Fruit fly (Drosophila melanogaster) whole organism, embryonic: Measurements from ENCODE around the gene Gr98d.

ENCODE experiments used
- ATbp ChIP-seq: fragments of 200-800 bp; sonication (Bioruptor generic); optimal IDR thresholded peaks from 2 replicates; lab custom pipeline; 2017; ENCODE audit warnings: missing biosample characterization, mild to moderate bottlenecking, missing genetic modification characterization, missing genetic modification reagents
- Antp ChIP-seq: fragments of 200-800 bp; sonication (Bioruptor generic); optimal IDR thresholded peaks from 3 replicates; lab custom pipeline; 2016; ENCODE audit warnings: missing biosample characterization, missing genetic modification characterization
- B-H2 ChIP-seq: fragments of 200-800 bp; sonication (Bioruptor generic); optimal IDR thresholded peaks from 2 replicates; lab custom pipeline; 2018; ENCODE audit warnings: missing biosample characterization, mild to moderate bottlenecking, missing genetic modification characterization
- CG10543 ChIP-seq: fragments of 200-800 bp; sonication (Bioruptor generic); optimal IDR thresholded peaks from 3 replicates; lab custom pipeline; 2017; ENCODE audit warnings: missing biosample characterization, mild to moderate bottlenecking, missing genetic modification characterization, moderate library complexity
- CG10979 ChIP-seq: fragments of 200-800 bp; sonication (Bioruptor generic); optimal IDR thresholded peaks from 2 replicates; lab custom pipeline; 2018; ENCODE audit warnings: missing biosample characterization, mild to moderate bottlenecking, missing genetic modification characterization, moderate library complexity
- CG11247 ChIP-seq: fragments of 200-800 bp; sonication (Bioruptor generic); IDR thresholded peaks from 2 replicates; pipeline ENCODE4 v1.3.6; 2022; ENCODE audit warnings: missing biosample characterization, missing genetic modification characterization
- CG12219 ChIP-seq: fragments of 200-800 bp; sonication (Bioruptor generic); optimal IDR thresholded peaks from 3 replicates; lab custom pipeline; 2018; ENCODE audit warnings: missing biosample characterization, mild to moderate bottlenecking, missing genetic modification characterization
- CG12391 ChIP-seq: fragments of 200-800 bp; sonication (Bioruptor generic); optimal IDR thresholded peaks from 3 replicates; lab custom pipeline; 2018; ENCODE audit warnings: missing biosample characterization, mild to moderate bottlenecking, missing genetic modification characterization, moderate library complexity
- CG13287 ChIP-seq: fragments of 200-800 bp; sonication (Bioruptor generic); IDR thresholded peaks from 2 replicates; pipeline ENCODE4 v1.3.6; 2022; ENCODE audit warnings: missing biosample characterization, missing genetic modification characterization; ENCODE audit not compliant: partially characterized antibody
- CG13624 ChIP-seq: fragments of 200-800 bp; sonication (Bioruptor generic); optimal IDR thresholded peaks from 2 replicates; lab custom pipeline; 2016; ENCODE audit warnings: missing biosample characterization, missing genetic modification characterization
- CG2199 ChIP-seq: fragments of 200-800 bp; sonication (Bioruptor generic); IDR thresholded peaks from 3 replicates; pipeline ENCODE4 v1.3.6; 2022; ENCODE audit warnings: missing biosample characterization, missing genetic modification characterization
- CG2202 ChIP-seq: fragments of 200-800 bp; sonication (Bioruptor generic); optimal IDR thresholded peaks from 2 replicates; lab custom pipeline; 2018; ENCODE audit warnings: missing biosample characterization, mild to moderate bottlenecking, missing genetic modification characterization
- CG2678 ChIP-seq: fragments of 200-800 bp; sonication (Bioruptor generic); optimal IDR thresholded peaks from 3 replicates; lab custom pipeline; 2019; ENCODE audit warnings: missing biosample characterization, mild to moderate bottlenecking, missing genetic modification characterization, moderate library complexity
- CG2889 ChIP-seq: fragments of 200-800 bp; sonication (Bioruptor generic); IDR thresholded peaks from 3 replicates; pipeline ENCODE4 v1.3.6; 2022; ENCODE audit warnings: missing biosample characterization, missing genetic modification characterization
- CG5953 ChIP-seq: fragments of 200-800 bp; sonication (Bioruptor generic); IDR thresholded peaks from 2 replicates; pipeline ENCODE4 v1.3.6; 2022; ENCODE audit warnings: missing biosample characterization, missing genetic modification characterization
- CG6654 ChIP-seq: fragments of 200-800 bp; sonication (Bioruptor generic); optimal IDR thresholded peaks from 2 replicates; lab custom pipeline; 2017; ENCODE audit warnings: missing biosample characterization, mild to moderate bottlenecking, missing genetic modification characterization
- CG6791 ChIP-seq: fragments of 200-800 bp; sonication (Bioruptor generic); IDR thresholded peaks from 3 replicates; pipeline ENCODE4 v1.3.6; 2022; ENCODE audit warnings: missing biosample characterization, missing genetic modification characterization; ENCODE audit not compliant: partially characterized antibody
- CG7271 ChIP-seq: fragments of 200-800 bp; sonication (Bioruptor generic); optimal IDR thresholded peaks from 2 replicates; lab custom pipeline; 2018; ENCODE audit warnings: missing biosample characterization, mild to moderate bottlenecking, missing genetic modification characterization, moderate library complexity
- CHES-1-like ChIP-seq: fragments of 200-800 bp; sonication (Bioruptor generic); optimal IDR thresholded peaks from 2 replicates; lab custom pipeline; 2016; ENCODE audit warnings: missing biosample characterization, missing genetic modification characterization
- Chrac-16 ChIP-seq: fragments of 200-800 bp; sonication (Bioruptor generic); optimal IDR thresholded peaks from 3 replicates; lab custom pipeline; 2016; ENCODE audit warnings: missing biosample characterization, missing genetic modification characterization
- D ChIP-seq, 2 experiments: fragments of 200-800 bp in 1 of 2; fragments of >200 bp in 1 of 2; sonication (Bioruptor generic) in 1 of 2; optimal IDR thresholded peaks; 2 replicates in 1 of 2; 3 replicates in 1 of 2; lab custom pipeline; 2017; ENCODE audit warnings: mild to moderate bottlenecking in 1 of 2, missing biosample characterization in 1 of 2, missing genetic modification characterization in 1 of 2, missing genetic modification reagents in 1 of 2
- D19B ChIP-seq: fragments of 200-800 bp; sonication (Bioruptor generic); optimal IDR thresholded peaks from 2 replicates; lab custom pipeline; 2017; ENCODE audit warnings: missing biosample characterization, mild to moderate bottlenecking, missing genetic modification characterization
- Dp ChIP-seq: fragments of 200-800 bp; sonication (Bioruptor generic); optimal IDR thresholded peaks from 2 replicates; lab custom pipeline; 2018; ENCODE audit warnings: missing biosample characterization, mild to moderate bottlenecking, missing genetic modification characterization, moderate library complexity
- ERR ChIP-seq: fragments of 200-800 bp; sonication (Bioruptor generic); optimal IDR thresholded peaks from 2 replicates; lab custom pipeline; 2016; ENCODE audit warnings: missing biosample characterization, missing genetic modification characterization
- Gug ChIP-seq: fragments of 200-800 bp; sonication (Bioruptor generic); IDR thresholded peaks from 4 replicates; pipeline ENCODE4 v1.3.6; 2022; ENCODE audit warnings: missing biosample characterization, missing genetic modification characterization
- HHEX ChIP-seq: fragments of 200-800 bp; sonication (Bioruptor generic); optimal IDR thresholded peaks from 3 replicates; lab custom pipeline; 2017; ENCODE audit warnings: missing biosample characterization, mild to moderate bottlenecking, missing genetic modification characterization, missing genetic modification reagents
- HLH3B ChIP-seq: fragments of 200-800 bp; sonication (Bioruptor generic); IDR thresholded peaks from 2 replicates; pipeline ENCODE4 v1.3.6; 2022; ENCODE audit warnings: missing biosample characterization, missing genetic modification characterization
- Med ChIP-seq: fragments of 200-800 bp; sonication (Bioruptor generic); peaks from one replicate; lab custom pipeline; 2016; ENCODE audit warnings: missing biosample characterization, missing genetic modification characterization, mild to moderate bottlenecking, inconsistent platforms, moderate library complexity
- Meics ChIP-seq: fragments of 200-800 bp; sonication (Bioruptor generic); optimal IDR thresholded peaks from 2 replicates; lab custom pipeline; 2017; ENCODE audit warnings: missing biosample characterization, mild to moderate bottlenecking, missing genetic modification characterization
- Spps ChIP-seq: fragments of 200-800 bp; sonication (Bioruptor generic); optimal IDR thresholded peaks from 2 replicates; lab custom pipeline; 2018; ENCODE audit warnings: missing biosample characterization, mild to moderate bottlenecking, missing genetic modification characterization
- Xbp1 ChIP-seq: fragments of 200-800 bp; sonication (Bioruptor generic); optimal IDR thresholded peaks from 3 replicates; lab custom pipeline; 2016; ENCODE audit warnings: missing biosample characterization, mild to moderate bottlenecking, missing genetic modification characterization
- YL-1 ChIP-seq: fragments of 200-800 bp; sonication (Bioruptor generic); optimal IDR thresholded peaks from 3 replicates; lab custom pipeline; 2017; ENCODE audit warnings: missing biosample characterization, mild to moderate bottlenecking, missing genetic modification characterization
- bab2 ChIP-seq: fragments of 200-800 bp; sonication (Bioruptor generic); optimal IDR thresholded peaks from 2 replicates; lab custom pipeline; 2016; ENCODE audit warnings: missing biosample characterization, missing genetic modification characterization
- dmrt99B ChIP-seq: fragments of 200-800 bp; sonication (Bioruptor generic); optimal IDR thresholded peaks from 2 replicates; lab custom pipeline; 2018; ENCODE audit warnings: missing biosample characterization, mild to moderate bottlenecking, missing genetic modification characterization, moderate library complexity
- gce ChIP-seq: fragments of 200-800 bp; sonication (Bioruptor generic); IDR thresholded peaks from 3 replicates; pipeline ENCODE4 v1.3.6; 2022; ENCODE audit warnings: missing biosample characterization, missing genetic modification characterization
- ken ChIP-seq: fragments of 200-800 bp; sonication (Bioruptor generic); IDR thresholded peaks from 3 replicates; pipeline ENCODE4 v1.3.6; 2022; ENCODE audit warnings: missing biosample characterization, missing genetic modification characterization
- lab ChIP-seq: fragments of 200-800 bp; sonication (Bioruptor generic); optimal IDR thresholded peaks from 3 replicates; lab custom pipeline; 2017; ENCODE audit warnings: missing biosample characterization, missing genetic modification characterization, mild to moderate bottlenecking, moderate library complexity, missing genetic modification reagents
- mirr ChIP-seq: fragments of 200-800 bp; sonication (Bioruptor generic); optimal IDR thresholded peaks from 3 replicates; lab custom pipeline; 2018; ENCODE audit warnings: missing biosample characterization, mild to moderate bottlenecking, missing genetic modification characterization
- nerfin-1 ChIP-seq: fragments of 200-800 bp; sonication (Bioruptor generic); optimal IDR thresholded peaks from 3 replicates; lab custom pipeline; 2019; ENCODE audit warnings: missing biosample characterization, mild to moderate bottlenecking, missing genetic modification characterization, moderate library complexity
- peb ChIP-seq: fragments of 200-800 bp; sonication (Bioruptor generic); IDR thresholded peaks from 2 replicates; pipeline ENCODE4 v1.3.6; 2022; ENCODE audit warnings: missing biosample characterization, missing genetic modification characterization
- pfk ChIP-seq: fragments of 200-800 bp; sonication (Bioruptor generic); optimal IDR thresholded peaks from 2 replicates; lab custom pipeline; 2018; ENCODE audit warnings: missing biosample characterization, mild to moderate bottlenecking, missing genetic modification characterization, moderate library complexity
- salm ChIP-seq: fragments of 200-800 bp; sonication (Bioruptor generic); optimal IDR thresholded peaks from 2 replicates; lab custom pipeline; 2018; ENCODE audit warnings: missing biosample characterization, mild to moderate bottlenecking, missing genetic modification characterization
- sd ChIP-seq: fragments of 200-800 bp; sonication (Bioruptor generic); optimal IDR thresholded peaks from 3 replicates; lab custom pipeline; 2018; ENCODE audit warnings: missing biosample characterization, mild to moderate bottlenecking, missing genetic modification characterization, moderate library complexity
- sima ChIP-seq: fragments of 200-800 bp; sonication (Bioruptor generic); optimal IDR thresholded peaks from 2 replicates; lab custom pipeline; 2016; ENCODE audit warnings: missing biosample characterization, missing genetic modification characterization
- slou ChIP-seq: fragments of 200-800 bp; sonication (Bioruptor generic); optimal IDR thresholded peaks from 3 replicates; lab custom pipeline; 2016; ENCODE audit warnings: missing biosample characterization, missing genetic modification characterization
- twi ChIP-seq: fragments of 200-800 bp; optimal IDR thresholded peaks from 2 replicates; lab custom pipeline; 2019; ENCODE audit warnings: missing biosample characterization, mild to moderate bottlenecking, missing genetic modification characterization, moderate library complexity
- unpg ChIP-seq: fragments of 200-800 bp; sonication (Bioruptor generic); optimal IDR thresholded peaks from 3 replicates; lab custom pipeline; 2018; ENCODE audit warnings: missing biosample characterization, mild to moderate bottlenecking, missing genetic modification characterization, moderate library complexity
- vnd ChIP-seq: fragments of 200-800 bp; sonication (Bioruptor generic); IDR thresholded peaks from 3 replicates; pipeline ENCODE4 v1.3.6; 2022; ENCODE audit warnings: missing biosample characterization, missing genetic modification characterization; ENCODE audit not compliant: partially characterized antibody
- vvl ChIP-seq: fragments of 200-800 bp; sonication (Bioruptor generic); IDR thresholded peaks from 2 replicates; pipeline ENCODE4 v1.3.6; 2022; ENCODE audit warnings: missing biosample characterization, missing genetic modification characterization

Gene Gr98d

DNA sequence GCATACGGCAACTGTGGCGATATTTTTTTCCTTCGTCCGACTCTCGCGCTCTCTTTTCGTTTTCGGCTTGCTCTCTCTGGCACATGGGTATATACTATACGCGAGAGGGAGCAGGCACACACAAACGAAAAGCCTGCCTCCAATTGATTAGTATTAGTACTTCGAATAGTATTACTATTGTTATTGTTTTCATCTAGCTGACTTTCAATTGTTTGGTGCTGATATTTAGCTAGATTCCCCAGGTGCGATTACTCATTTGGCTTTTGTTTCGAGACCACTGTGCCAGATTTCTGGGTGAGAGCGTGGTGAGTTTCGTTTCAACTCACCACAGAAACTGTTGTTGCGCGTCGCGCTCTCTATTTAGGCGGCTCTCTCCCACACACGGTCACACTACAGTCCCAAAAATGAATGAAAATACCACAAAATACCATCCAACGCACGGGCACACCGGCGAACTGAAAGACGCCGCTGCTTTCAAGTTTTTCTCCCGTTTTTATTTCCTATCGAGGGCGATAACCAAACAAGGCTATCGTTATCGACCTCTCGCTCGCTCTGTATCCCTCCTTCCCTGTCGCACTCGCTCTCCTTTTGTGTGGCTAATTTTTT is 35.5 kb downstream of the Gr98d start (continued):
- TF ChIP-seq vvl (GFP tag; lab: Robert Waterston, UW) (no peak), Med (peak; percentile 95), HLH3B (no peak), CHES-1-like (GFP tag; lab: Kevin White, UChicago) (peak; percentile 84), Dp (GFP tag; lab: Kevin White, UChicago) (peak; percentile 57), vnd (GFP tag; lab: Robert Waterston, UW) (no peak), CG2678 (tag; lab: Kevin White, UChicago) (peak; percentile 74), dmrt99B (tag; lab: Kevin White, UChicago) (peak; percentile 64), ken (GFP tag; lab: Robert Waterston, UW) (no peak), CG2199 (GFP tag; lab: Robert Waterston, UW) (no peak), CG12219 (GFP tag; lab: Kevin White, UChicago) (peak; percentile 77), CG10979 (tag; lab: Kevin White, UChicago) (peak; percentile 51), YL-1 (GFP tag; lab: Kevin White, UChicago) (peak; percentile 15), twi (no peak), Meics (GFP tag; lab: Kevin White, UChicago) (peak; percentile 76), sima (GFP tag; lab: Kevin White, UChicago) (no peak), pfk (GFP tag; lab: Kevin White, UChicago) (peak; percentile 30), CG2202 (tag; lab: Kevin White, UChicago) (peak; percentile 17), CG12391 (tag; lab: Kevin White, UChicago) (peak; percentile 62), ATbp (GFP tag; lab: Kevin White, UChicago) (peak; percentile 65), CG13624 (GFP tag; lab: Kevin White, UChicago) (peak; percentile 26), Antp (peak; percentile 43), salm (tag; lab: Kevin White, UChicago) (peak; percentile 65), Xbp1 (GFP tag; lab: Kevin White, UChicago) (peak; percentile 48), nerfin-1 (tag; lab: Kevin White, UChicago) (peak; percentile 77), Chrac-16 (GFP tag; lab: Kevin White, UChicago) (peak; percentile 35), Spps (peak; percentile 25), lab (GFP tag; lab: Kevin White, UChicago) (peak; percentile 85), B-H2 (GFP tag; lab: Kevin White, UChicago) (peak; percentile 55), Gug (GFP tag; lab: Robert Waterston, UW) (peak; percentile 14; the same call in 1 of the 4 replicates), peb (GFP tag; lab: Robert Waterston, UW) (no peak), sd (peak; percentile 30), CG13287 (GFP tag; lab: Robert Waterston, UW) (no peak), CG11247 (GFP tag; lab: Robert Waterston, UW) (no peak), HHEX (GFP tag; lab: Kevin White, UChicago) (peak; percentile 63), D (optimal IDR thresholded peaks at IDR 0.05; lab: Kevin White, UChicago) (peak; percentile 84), D (GFP tag; optimal IDR thresholded peaks at IDR 0.05; lab: Kevin White, UChicago) (peak; percentile 33), CG7271 (tag; lab: Kevin White, UChicago) (peak; percentile 41), CG2889 (GFP tag; lab: Robert Waterston, UW) (no peak), ERR (GFP tag; lab: Kevin White, UChicago) (peak; percentile 9), CG6654 (GFP tag; lab: Kevin White, UChicago) (no peak), bab2 (GFP tag; lab: Kevin White, UChicago) (peak; percentile 53), CG5953 (GFP tag; lab: Robert Waterston, UW) (no peak), D19B (GFP tag; lab: Kevin White, UChicago) (no peak), unpg (peak; percentile 80), gce (GFP tag; lab: Robert Waterston, UW) (no peak), CG6791 (GFP tag; lab: Robert Waterston, UW) (no peak), slou (GFP tag; lab: Kevin White, UChicago) (no peak), CG10543 (GFP tag; lab: Kevin White, UChicago) (peak; percentile 72), mirr (GFP tag; lab: Kevin White, UChicago) (peak; percentile 90)
